Fruit fly (Drosophila melanogaster) whole organism, prepupa: ENCODE measurements around the gene CG5676.

Experiments used
- CG10631 ChIP-seq: fragments of 200-800 bp; sonication (Bioruptor generic); optimal IDR thresholded peaks from 2 replicates; lab custom pipeline; 2016; ENCODE audit warnings: missing biosample characterization, missing genetic modification characterization
- CG11294 ChIP-seq: fragments of 200-800 bp; sonication (Bioruptor generic); IDR thresholded peaks from 2 replicates; pipeline ENCODE4 v1.3.6; 2022; ENCODE audit warnings: missing biosample characterization, missing genetic modification characterization
- CG1621 ChIP-seq: fragments of 200-800 bp; sonication (Bioruptor generic); optimal IDR thresholded peaks from 3 replicates; lab custom pipeline; 2018; ENCODE audit warnings: missing biosample characterization, mild to moderate bottlenecking, missing genetic modification characterization
- CG16779 ChIP-seq: fragments of 200-800 bp; sonication (Bioruptor generic); optimal IDR thresholded peaks from 3 replicates; lab custom pipeline; 2017; ENCODE audit warnings: missing biosample characterization, mild to moderate bottlenecking, missing genetic modification characterization
- CG4318 ChIP-seq: fragments of 200-800 bp; sonication (Bioruptor generic); optimal IDR thresholded peaks from 3 replicates; lab custom pipeline; 2017; ENCODE audit warnings: missing biosample characterization, mild to moderate bottlenecking, missing genetic modification characterization
- CG6163 ChIP-seq: fragments of 200-800 bp; sonication (Bioruptor generic); IDR thresholded peaks from 3 replicates; pipeline ENCODE4 v1.3.6; 2022; ENCODE audit warnings: missing biosample characterization, missing genetic modification characterization
- CG6854 ChIP-seq: fragments of 200-800 bp; sonication (Bioruptor generic); optimal IDR thresholded peaks from 2 replicates; lab custom pipeline; 2017; ENCODE audit warnings: missing biosample characterization, mild to moderate bottlenecking, missing genetic modification characterization
- CG8119 ChIP-seq: fragments of 200-800 bp; sonication (Bioruptor generic); IDR thresholded peaks from 3 replicates; pipeline ENCODE4 v1.3.6; 2022; ENCODE audit warnings: missing biosample characterization, missing genetic modification characterization
- CG8319 ChIP-seq: fragments of 200-800 bp; sonication (Bioruptor generic); optimal IDR thresholded peaks from 3 replicates; lab custom pipeline; 2016; ENCODE audit warnings: missing biosample characterization, missing genetic modification characterization
- Eip78C ChIP-seq: fragments of 200-800 bp; sonication (Bioruptor generic); peaks from one replicate; lab custom pipeline; 2016; ENCODE audit warnings: missing biosample characterization, missing genetic modification characterization
- Eip93F ChIP-seq: fragments of 200-800 bp; sonication (Bioruptor generic); optimal IDR thresholded peaks from 2 replicates; lab custom pipeline; 2016; ENCODE audit warnings: missing biosample characterization, mild to moderate bottlenecking, missing genetic modification characterization
- Ets21C ChIP-seq: fragments of 200-800 bp; sonication (Bioruptor generic); optimal IDR thresholded peaks from 3 replicates; lab custom pipeline; 2016; ENCODE audit warnings: missing biosample characterization, missing genetic modification characterization
- Ets96B ChIP-seq: fragments of 200-800 bp; optimal IDR thresholded peaks from 2 replicates; lab custom pipeline; 2019; ENCODE audit warnings: missing biosample characterization, mild to moderate bottlenecking, missing genetic modification characterization, moderate library complexity
- Gug ChIP-seq: fragments of 200-800 bp; sonication (Bioruptor generic); IDR thresholded peaks from 2 replicates; pipeline ENCODE4 v1.3.6; 2022; ENCODE audit warnings: missing biosample characterization, missing genetic modification characterization
- Hr4 ChIP-seq: fragments of 200-800 bp; sonication (Bioruptor generic); optimal IDR thresholded peaks from 3 replicates; lab custom pipeline; 2016; ENCODE audit warnings: missing biosample characterization, missing genetic modification characterization
- Lpt ChIP-seq: fragments of 200-800 bp; sonication (Bioruptor generic); optimal IDR thresholded peaks from 3 replicates; lab custom pipeline; 2016; ENCODE audit warnings: missing biosample characterization, missing genetic modification characterization
- dsx ChIP-seq: fragments of 200-800 bp; optimal IDR thresholded peaks from 3 replicates; lab custom pipeline; 2019; ENCODE audit warnings: missing biosample characterization, mild to moderate bottlenecking, missing genetic modification characterization, moderate library complexity; ENCODE audit not compliant: poor library complexity, severe bottlenecking
- fd59A ChIP-seq: fragments of 200-800 bp; sonication (Bioruptor generic); optimal IDR thresholded peaks from 2 replicates; lab custom pipeline; 2017; ENCODE audit warnings: missing biosample characterization, mild to moderate bottlenecking, missing genetic modification characterization, missing genetic modification reagents
- fkh ChIP-seq: fragments of 200-800 bp; sonication (Bioruptor generic); optimal IDR thresholded peaks from 3 replicates; lab custom pipeline; 2017; ENCODE audit warnings: missing biosample characterization, mild to moderate bottlenecking, missing genetic modification characterization, moderate library complexity
- pdm3 ChIP-seq: fragments of 200-800 bp; sonication (Bioruptor generic); optimal IDR thresholded peaks from 3 replicates; lab custom pipeline; 2016; ENCODE audit warnings: missing biosample characterization, missing genetic modification characterization
- ss ChIP-seq, 2 experiments: fragments of 200-800 bp; sonication (Bioruptor generic); optimal IDR thresholded peaks; 2 replicates in 1 of 2; 3 replicates in 1 of 2; lab custom pipeline; 2017 to 2018; ENCODE audit warnings: mild to moderate bottlenecking in 2 of 2, missing biosample characterization in 2 of 2, missing genetic modification characterization in 2 of 2, moderate library complexity in 1 of 2
- svp ChIP-seq: fragments of 200-800 bp; sonication (Bioruptor generic); peaks from one replicate; lab custom pipeline; 2016; ENCODE audit warnings: missing biosample characterization, missing genetic modification characterization

CG5676 gene

dm6 chr2L:10208799-10209794 lies 46.6 kb downstream of the CG5676 start, which contains the start of gene CG5731:
CG5731 (minus strand) TSS chr2L:10209744.
- TF ChIP-seq Eip78C (GFP tag; lab: Kevin White, UChicago) (peak; percentile 70), Gug (GFP tag; lab: Robert Waterston, UW) (no peak), fkh (GFP tag; lab: Kevin White, UChicago) (peak; percentile 41), CG10631 (GFP tag; lab: Kevin White, UChicago) (peak; percentile 31)

DNA sequence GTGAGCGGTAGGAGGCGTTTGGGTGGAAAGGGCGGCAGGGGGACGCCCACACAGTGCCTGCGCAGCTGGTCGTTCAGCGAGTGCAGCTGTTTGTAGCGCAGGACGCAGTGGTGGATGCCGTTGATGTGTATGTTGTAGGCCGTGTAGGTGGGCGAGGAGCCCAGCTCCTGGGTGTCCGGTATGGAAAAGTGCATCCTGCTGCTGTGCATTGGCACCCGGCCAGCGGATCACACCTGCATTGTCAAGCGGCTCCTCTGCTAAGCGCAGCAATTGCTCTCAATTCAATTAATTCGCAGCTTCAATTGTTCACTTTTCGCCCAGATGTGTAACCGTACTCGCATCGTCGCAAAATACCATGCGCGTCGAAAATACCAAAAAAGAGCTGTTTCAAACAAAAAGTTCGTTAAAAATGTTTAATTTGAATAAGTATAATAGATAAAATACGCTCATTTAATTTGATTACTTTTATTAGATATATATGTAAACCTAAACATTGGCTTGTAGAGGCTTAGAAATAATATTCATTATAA lies 49.0 kb downstream of the CG5676 start, which contains the start of gene Snx17:
Snx17 (minus strand) TSS at position 329 of the 530 bp plus-strand sequence.
- TF ChIP-seq Eip78C (GFP tag; lab: Kevin White, UChicago) (no peak), fd59A (GFP tag; lab: Kevin White, UChicago) (no peak), CG4318 (no peak), Ets96B (no peak), svp (GFP tag; lab: Kevin White, UChicago) (no peak), CG8119 (GFP tag; lab: Robert Waterston, UW) (no peak), CG16779 (tag; lab: Kevin White, UChicago) (no peak), CG8319 (GFP tag; lab: Kevin White, UChicago) (no peak), Eip93F (GFP tag; lab: Kevin White, UChicago) (no peak), CG1621 (tag; lab: Kevin White, UChicago) (no peak), dsx (GFP tag; lab: Kevin White, UChicago) (no peak), Lpt (GFP tag; lab: Kevin White, UChicago) (no peak), CG11294 (no peak), pdm3 (GFP tag; lab: Kevin White, UChicago) (no peak)

- TF ChIP-seq CG1621 (tag; lab: Kevin White, UChicago) (no peak), Ets21C (GFP tag; lab: Kevin White, UChicago) (no peak), CG6854 (GFP tag; lab: Kevin White, UChicago) (no peak), CG4318 (no peak), CG8319 (GFP tag; lab: Kevin White, UChicago) (no peak), fd59A (GFP tag; lab: Kevin White, UChicago) (no peak), fkh (GFP tag; lab: Kevin White, UChicago) (no peak), ss (GFP tag; optimal IDR thresholded peaks at IDR 0.05; lab: Kevin White, UChicago) (no peak), Hr4 (GFP tag; lab: Kevin White, UChicago) (no peak), CG6163 (GFP tag; lab: Robert Waterston, UW) (no peak)
- TF ChIP-seq, all 60 proteins: peak for 0
Measured at dm6 chr2L:10205940-10206339, 49.8 kb downstream of the CG5676 start.
